Fruit fly (Drosophila melanogaster) whole organism, prepupa: ENCODE results near the gene Mcm6.

Source experiments
- CG11294 ChIP-seq: fragments of 200-800 bp; sonication (Bioruptor generic); IDR thresholded peaks from 2 replicates; pipeline ENCODE4 v1.3.6; 2022; ENCODE audit warnings: missing biosample characterization, missing genetic modification characterization
- CG11762 ChIP-seq: fragments of 200-800 bp; sonication (Bioruptor generic); optimal IDR thresholded peaks from 3 replicates; lab custom pipeline; 2016; ENCODE audit warnings: missing biosample characterization, missing genetic modification characterization; ENCODE audit not compliant: insufficient read depth
- CG11902 ChIP-seq: fragments of 200-800 bp; sonication (Bioruptor generic); optimal IDR thresholded peaks from 3 replicates; lab custom pipeline; 2016; ENCODE audit warnings: missing biosample characterization, missing genetic modification characterization
- CG15336 ChIP-seq: fragments of 200-800 bp; sonication (Bioruptor generic); IDR thresholded peaks from 2 replicates; pipeline ENCODE4 v1.3.6; 2022; ENCODE audit warnings: missing biosample characterization, missing genetic modification characterization
- CG1621 ChIP-seq: fragments of 200-800 bp; sonication (Bioruptor generic); optimal IDR thresholded peaks from 3 replicates; lab custom pipeline; 2018; ENCODE audit warnings: missing biosample characterization, mild to moderate bottlenecking, missing genetic modification characterization
- CG16779 ChIP-seq: fragments of 200-800 bp; sonication (Bioruptor generic); optimal IDR thresholded peaks from 3 replicates; lab custom pipeline; 2017; ENCODE audit warnings: missing biosample characterization, mild to moderate bottlenecking, missing genetic modification characterization
- CG31627 ChIP-seq: fragments of 200-800 bp; sonication (Bioruptor generic); optimal IDR thresholded peaks from 3 replicates; lab custom pipeline; 2016; ENCODE audit warnings: missing biosample characterization, missing genetic modification characterization
- CG32006 ChIP-seq: fragments of 200-800 bp; sonication (Bioruptor generic); optimal IDR thresholded peaks from 3 replicates; lab custom pipeline; 2017; ENCODE audit warnings: missing biosample characterization, mild to moderate bottlenecking, missing genetic modification characterization
- CG4318 ChIP-seq: fragments of 200-800 bp; sonication (Bioruptor generic); optimal IDR thresholded peaks from 3 replicates; lab custom pipeline; 2017; ENCODE audit warnings: missing biosample characterization, mild to moderate bottlenecking, missing genetic modification characterization
- CG6163 ChIP-seq: fragments of 200-800 bp; sonication (Bioruptor generic); IDR thresholded peaks from 3 replicates; pipeline ENCODE4 v1.3.6; 2022; ENCODE audit warnings: missing biosample characterization, missing genetic modification characterization
- CG6792 ChIP-seq: fragments of 200-800 bp; sonication (Bioruptor generic); optimal IDR thresholded peaks from 3 replicates; lab custom pipeline; 2016; ENCODE audit warnings: missing biosample characterization, missing genetic modification characterization
- CG6808 ChIP-seq: fragments of 200-800 bp; sonication (Bioruptor generic); optimal IDR thresholded peaks from 3 replicates; lab custom pipeline; 2017; ENCODE audit warnings: missing biosample characterization, missing genetic modification characterization, mild to moderate bottlenecking, moderate library complexity, missing genetic modification reagents
- CG6854 ChIP-seq: fragments of 200-800 bp; sonication (Bioruptor generic); optimal IDR thresholded peaks from 2 replicates; lab custom pipeline; 2017; ENCODE audit warnings: missing biosample characterization, mild to moderate bottlenecking, missing genetic modification characterization
- CG7368 ChIP-seq: fragments of 200-800 bp; sonication (Bioruptor generic); optimal IDR thresholded peaks from 3 replicates; lab custom pipeline; 2016; ENCODE audit warnings: missing biosample characterization, missing genetic modification characterization
- CG8119 ChIP-seq: fragments of 200-800 bp; sonication (Bioruptor generic); IDR thresholded peaks from 3 replicates; pipeline ENCODE4 v1.3.6; 2022; ENCODE audit warnings: missing biosample characterization, missing genetic modification characterization
- CG8632 ChIP-seq: fragments of 200-800 bp; sonication (Bioruptor generic); optimal IDR thresholded peaks from 3 replicates; lab custom pipeline; 2016; ENCODE audit warnings: missing biosample characterization, missing genetic modification characterization
- CG9139 ChIP-seq: fragments of 200-800 bp; sonication (Bioruptor generic); optimal IDR thresholded peaks from 3 replicates; lab custom pipeline; 2017; ENCODE audit warnings: missing biosample characterization, mild to moderate bottlenecking, missing genetic modification characterization
- Eip75B ChIP-seq: fragments of 200-800 bp; sonication (Bioruptor generic); optimal IDR thresholded peaks from 3 replicates; lab custom pipeline; 2016; ENCODE audit warnings: missing biosample characterization, missing genetic modification characterization
- Ets96B ChIP-seq: fragments of 200-800 bp; optimal IDR thresholded peaks from 2 replicates; lab custom pipeline; 2019; ENCODE audit warnings: missing biosample characterization, mild to moderate bottlenecking, missing genetic modification characterization, moderate library complexity
- Hr38 ChIP-seq: sonication (Bioruptor generic); optimal IDR thresholded peaks from 2 replicates; lab custom pipeline; 2016; ENCODE audit warnings: missing biosample characterization, missing genetic modification characterization
- Hr39 ChIP-seq: fragments of 200-800 bp; sonication (Bioruptor generic); optimal IDR thresholded peaks from 2 replicates; lab custom pipeline; 2016; ENCODE audit warnings: missing biosample characterization, missing genetic modification characterization
- Hr4 ChIP-seq: fragments of 200-800 bp; sonication (Bioruptor generic); optimal IDR thresholded peaks from 3 replicates; lab custom pipeline; 2016; ENCODE audit warnings: missing biosample characterization, missing genetic modification characterization
- Met ChIP-seq: fragments of 200-800 bp; sonication (Bioruptor generic); optimal IDR thresholded peaks from 3 replicates; lab custom pipeline; 2016; ENCODE audit warnings: missing biosample characterization, missing genetic modification characterization
- OdsH ChIP-seq: fragments of 200-800 bp; sonication (Bioruptor generic); optimal IDR thresholded peaks from 3 replicates; lab custom pipeline; 2016; ENCODE audit warnings: missing biosample characterization, missing genetic modification characterization
- Sox102F ChIP-seq: fragments of 200-800 bp; sonication (Bioruptor generic); optimal IDR thresholded peaks from 2 replicates; lab custom pipeline; 2016; ENCODE audit warnings: missing biosample characterization, mild to moderate bottlenecking, missing genetic modification characterization
- Sox14 ChIP-seq: fragments of 200-800 bp; sonication (Bioruptor generic); optimal IDR thresholded peaks from 3 replicates; lab custom pipeline; 2016; ENCODE audit warnings: missing biosample characterization, missing genetic modification characterization
- Sox15 ChIP-seq: fragments of 200-800 bp; sonication (Bioruptor generic); optimal IDR thresholded peaks from 3 replicates; lab custom pipeline; 2016; ENCODE audit warnings: missing biosample characterization, missing genetic modification characterization
- cyc ChIP-seq: fragments of 200-800 bp; sonication (Bioruptor generic); optimal IDR thresholded peaks from 3 replicates; lab custom pipeline; 2016; ENCODE audit warnings: missing biosample characterization, missing genetic modification characterization
- dsx ChIP-seq: fragments of 200-800 bp; optimal IDR thresholded peaks from 3 replicates; lab custom pipeline; 2019; ENCODE audit warnings: missing biosample characterization, mild to moderate bottlenecking, missing genetic modification characterization, moderate library complexity; ENCODE audit not compliant: poor library complexity, severe bottlenecking
- eg ChIP-seq: fragments of 200-800 bp; sonication (Bioruptor generic); IDR thresholded peaks from 3 replicates; pipeline ENCODE4 v1.3.6; 2022; ENCODE audit warnings: missing biosample characterization, missing genetic modification characterization
- esn ChIP-seq: fragments of 200-800 bp; sonication (Bioruptor generic); optimal IDR thresholded peaks from 2 replicates; lab custom pipeline; 2016; ENCODE audit warnings: missing biosample characterization, mild to moderate bottlenecking, missing genetic modification characterization, moderate library complexity
- fd59A ChIP-seq: fragments of 200-800 bp; sonication (Bioruptor generic); optimal IDR thresholded peaks from 2 replicates; lab custom pipeline; 2017; ENCODE audit warnings: missing biosample characterization, mild to moderate bottlenecking, missing genetic modification characterization, missing genetic modification reagents
- fkh ChIP-seq: fragments of 200-800 bp; sonication (Bioruptor generic); optimal IDR thresholded peaks from 3 replicates; lab custom pipeline; 2017; ENCODE audit warnings: missing biosample characterization, mild to moderate bottlenecking, missing genetic modification characterization, moderate library complexity
- lz ChIP-seq: fragments of 200-800 bp; sonication (Bioruptor generic); optimal IDR thresholded peaks from 3 replicates; lab custom pipeline; 2016; ENCODE audit warnings: missing biosample characterization, missing genetic modification characterization
- pdm3 ChIP-seq: fragments of 200-800 bp; sonication (Bioruptor generic); optimal IDR thresholded peaks from 3 replicates; lab custom pipeline; 2016; ENCODE audit warnings: missing biosample characterization, missing genetic modification characterization
- salr ChIP-seq, 2 experiments: fragments of 200-800 bp; sonication (Bioruptor generic); optimal IDR thresholded peaks; 3 replicates each; lab custom pipeline; 2016 to 2018; ENCODE audit warnings: missing biosample characterization in 2 of 2, missing genetic modification characterization in 2 of 2, mild to moderate bottlenecking in 1 of 2
- spab ChIP-seq: fragments of 200-800 bp; sonication (Bioruptor generic); optimal IDR thresholded peaks from 2 replicates; lab custom pipeline; 2017; ENCODE audit warnings: missing biosample characterization, mild to moderate bottlenecking, missing genetic modification characterization, missing genetic modification reagents
- ss ChIP-seq, 2 experiments: fragments of 200-800 bp; sonication (Bioruptor generic); optimal IDR thresholded peaks; 2 replicates in 1 of 2; 3 replicates in 1 of 2; lab custom pipeline; 2017 to 2018; ENCODE audit warnings: mild to moderate bottlenecking in 2 of 2, missing biosample characterization in 2 of 2, missing genetic modification characterization in 2 of 2, moderate library complexity in 1 of 2
- svp ChIP-seq: fragments of 200-800 bp; sonication (Bioruptor generic); peaks from one replicate; lab custom pipeline; 2016; ENCODE audit warnings: missing biosample characterization, missing genetic modification characterization
- topi ChIP-seq: fragments of 200-800 bp; sonication (Bioruptor generic); optimal IDR thresholded peaks from 3 replicates; lab custom pipeline; 2016; ENCODE audit warnings: missing biosample characterization, missing genetic modification characterization

Gene Mcm6

DNA sequence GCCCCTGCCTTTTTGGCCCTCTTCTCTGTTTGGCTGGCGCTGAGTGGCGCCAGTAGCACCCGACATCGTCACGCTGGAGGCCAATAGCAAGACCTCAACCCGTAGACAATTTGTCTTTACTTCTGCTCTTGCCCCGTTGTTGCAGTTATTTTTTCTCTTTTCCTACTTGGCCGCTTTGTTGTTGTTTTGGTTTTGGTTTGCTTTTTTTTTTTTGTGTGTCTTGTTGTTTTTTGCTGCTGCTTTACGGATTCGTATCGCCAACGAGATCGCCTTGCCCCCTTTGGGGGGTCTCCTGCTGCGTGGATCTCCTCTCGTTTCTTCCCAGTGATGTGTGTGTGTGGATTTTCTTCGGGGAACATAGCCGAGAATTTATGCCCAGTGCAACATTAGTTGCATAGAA is 42.3 kb upstream of the Mcm6 start (continued):
- no peak for TF ChIP-seq lz (GFP tag; lab: Kevin White, UChicago)
- TF ChIP-seq CG15336 (GFP tag; lab: Robert Waterston, UW): peak; percentile 75
- TF ChIP-seq CG11294 (GFP tag; lab: Robert Waterston, UW): no peak
- no peak for TF ChIP-seq Hr39 (GFP tag; lab: Kevin White, UChicago)
- peak; percentile 27 for TF ChIP-seq CG1621 (tag; lab: Kevin White, UChicago)
- no peak for TF ChIP-seq CG7368 (GFP tag; lab: Kevin White, UChicago)
- TF ChIP-seq svp (GFP tag; lab: Kevin White, UChicago): no peak
- TF ChIP-seq Eip75B (GFP tag; lab: Kevin White, UChicago): peak; percentile 22
- TF ChIP-seq topi: no peak
- no peak for TF ChIP-seq Hr4 (GFP tag; lab: Kevin White, UChicago)
- no peak for TF ChIP-seq cyc
- TF ChIP-seq CG6792 (GFP tag; lab: Kevin White, UChicago): no peak
- TF ChIP-seq esn (GFP tag; lab: Kevin White, UChicago): no peak
- peak; percentile 84 for TF ChIP-seq CG6163 (GFP tag; lab: Robert Waterston, UW)
- no peak for TF ChIP-seq CG31627
- peak; percentile 46 for TF ChIP-seq CG32006 (GFP tag; lab: Kevin White, UChicago)
- peak; percentile 57 for TF ChIP-seq CG9139 (GFP tag; lab: Kevin White, UChicago)
- TF ChIP-seq CG11902 (GFP tag; lab: Kevin White, UChicago): no peak
- TF ChIP-seq salr (GFP tag; optimal IDR thresholded peaks at IDR 0.05; lab: Kevin White, UChicago): peak in 1 of 2 experiments; percentile 64
- no peak for TF ChIP-seq Met (GFP tag; lab: Kevin White, UChicago)
- no peak for TF ChIP-seq Ets96B (tag; lab: Kevin White, UChicago)
- TF ChIP-seq CG6808 (GFP tag; lab: Kevin White, UChicago): peak; percentile 54
- no peak for TF ChIP-seq CG8632 (GFP tag; lab: Kevin White, UChicago)
- no peak for TF ChIP-seq OdsH
- no peak for TF ChIP-seq fkh (GFP tag; lab: Kevin White, UChicago)
- TF ChIP-seq, all 60 proteins: peak for 27

- TF ChIP-seq ss (GFP tag; optimal IDR thresholded peaks at IDR 0.05; lab: Kevin White, UChicago) (no peak), Hr39 (GFP tag; lab: Kevin White, UChicago) (no peak), CG8119 (no peak), Hr38 (GFP tag; lab: Kevin White, UChicago) (no peak), CG6854 (GFP tag; lab: Kevin White, UChicago) (no peak), fd59A (GFP tag; lab: Kevin White, UChicago) (no peak), pdm3 (GFP tag; lab: Kevin White, UChicago) (no peak), Sox102F (GFP tag; lab: Kevin White, UChicago) (no peak), spab (no peak), CG11762 (GFP tag; lab: Kevin White, UChicago) (no peak), esn (GFP tag; lab: Kevin White, UChicago) (no peak), CG16779 (tag; lab: Kevin White, UChicago) (no peak), CG4318 (GFP tag; lab: Kevin White, UChicago) (no peak), Sox15 (GFP tag; lab: Kevin White, UChicago) (no peak), salr (GFP tag; optimal IDR thresholded peaks at IDR 0.05; lab: Kevin White, UChicago) (no peak), eg (GFP tag; lab: Robert Waterston, UW) (no peak), Hr4 (GFP tag; lab: Kevin White, UChicago) (no peak), Sox14 (no peak)
These were observed 40.5 kb upstream of the Mcm6 start, which contains the start of gene CG14443 for dm6 chrX:6633659-6634058. TSS of gene CG14443 (plus strand) at chrX:6633959.

DNA sequence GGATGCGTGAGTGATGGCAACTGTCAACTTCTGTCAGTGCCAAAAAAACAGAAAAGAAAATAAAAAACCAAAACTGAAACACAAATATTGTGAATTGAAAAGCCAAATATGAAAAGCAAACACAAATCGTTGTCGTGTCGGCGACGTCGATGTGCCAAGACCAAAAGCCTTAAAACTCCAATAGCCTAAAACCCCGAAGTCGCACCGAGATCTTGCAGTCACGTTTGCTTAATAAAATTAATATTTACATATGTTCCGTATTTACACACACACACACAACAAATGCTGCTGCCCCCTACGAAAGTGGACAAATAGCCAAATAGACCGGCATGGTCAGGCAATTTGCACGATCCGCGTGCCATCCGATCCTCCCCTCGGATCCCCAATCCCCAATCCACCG is 36.1 kb upstream of the Mcm6 start:
- no peak for TF ChIP-seq dsx (GFP tag; lab: Kevin White, UChicago)
- peak; percentile 75 for TF ChIP-seq fkh (GFP tag; lab: Kevin White, UChicago)
- TF ChIP-seq, all 60 proteins: peak for 1
